Worm (Caenorhabditis elegans) whole organism, L2 larva: ENCODE results near the gene F36D3.5.

ENCODE experiments used
- C34F6.9 ChIP-seq: fragments of 150-350 bp; optimal IDR thresholded peaks from 2 replicates; lab custom pipeline; 2014; ENCODE audit warnings: missing biosample characterization, missing genetic modification characterization
- ZK546.5 ChIP-seq: sonication (generic microtip); optimal IDR thresholded peaks from 2 replicates; lab custom pipeline; 2017; ENCODE audit warnings: missing biosample characterization, missing genetic modification characterization
- alr-1 ChIP-seq: fragments of 150-350 bp; optimal IDR thresholded peaks from 2 replicates; lab custom pipeline; 2014; ENCODE audit warnings: missing biosample characterization, missing genetic modification characterization
- aly-2 ChIP-seq: fragments of 150-350 bp; optimal IDR thresholded peaks from 2 replicates; lab custom pipeline; 2014; ENCODE audit warnings: missing biosample characterization, missing genetic modification characterization
- blmp-1 ChIP-seq: sonication (generic microtip); optimal IDR thresholded peaks from 2 replicates; lab custom pipeline; 2017; ENCODE audit warnings: missing genetic modification characterization, mild to moderate bottlenecking, missing compliant biosample characterization, antibody characterized with exemption, moderate library complexity; ENCODE audit not compliant: insufficient read depth
- ceh-16 ChIP-seq: fragments of 150-350 bp; optimal IDR thresholded peaks from 2 replicates; lab custom pipeline; 2014; ENCODE audit warnings: missing biosample characterization, missing genetic modification characterization
- ceh-82 ChIP-seq: fragments of 150-350 bp; optimal IDR thresholded peaks from 2 replicates; lab custom pipeline; 2014; ENCODE audit warnings: missing biosample characterization, missing genetic modification characterization
- crh-2 ChIP-seq: sonication (generic microtip); optimal IDR thresholded peaks from 2 replicates; lab custom pipeline; 2017; ENCODE audit warnings: missing biosample characterization, missing genetic modification characterization
- dmd-4 ChIP-seq: sonication (generic microtip); optimal IDR thresholded peaks from 2 replicates; lab custom pipeline; 2017; ENCODE audit warnings: missing biosample characterization, missing genetic modification characterization
- egl-27 ChIP-seq: sonication (generic microtip); optimal IDR thresholded peaks from 3 replicates; lab custom pipeline; 2017; ENCODE audit warnings: missing biosample characterization, missing genetic modification reagents, missing genetic modification characterization
- fos-1 ChIP-seq: fragments of 150-350 bp; optimal IDR thresholded peaks from 2 replicates; lab custom pipeline; 2014; ENCODE audit warnings: missing biosample characterization, missing genetic modification characterization
- lin-11 ChIP-seq: fragments of 150-350 bp; sonication (generic microtip); optimal IDR thresholded peaks from 2 replicates; lab custom pipeline; 2014; ENCODE audit warnings: missing biosample characterization, missing genetic modification characterization, inconsistent platforms, mixed read lengths
- lin-13 ChIP-seq: fragments of 150-350 bp; optimal IDR thresholded peaks from 2 replicates; lab custom pipeline; 2014; ENCODE audit warnings: missing biosample characterization, missing genetic modification reagents, missing genetic modification characterization
- lin-39 ChIP-seq: fragments of 150-350 bp; optimal IDR thresholded peaks from 2 replicates; lab custom pipeline; 2014; ENCODE audit warnings: missing biosample characterization, missing genetic modification reagents, missing genetic modification characterization
- lsy-2 ChIP-seq, 2 experiments: fragments of 150-350 bp in 1 of 2; sonication (generic microtip) in 1 of 2; optimal IDR thresholded peaks; 2 replicates each; lab custom pipeline; 2014 to 2017; ENCODE audit warnings: missing biosample characterization in 2 of 2, missing genetic modification characterization in 2 of 2
- mab-5 ChIP-seq: fragments of 150-350 bp; optimal IDR thresholded peaks from 2 replicates; lab custom pipeline; 2014; ENCODE audit warnings: missing biosample characterization, missing genetic modification characterization
- mbf-1 ChIP-seq: sonication (generic microtip); optimal IDR thresholded peaks from 2 replicates; lab custom pipeline; 2017; ENCODE audit warnings: missing biosample characterization, missing genetic modification characterization
- mdl-1 ChIP-seq, 2 experiments: fragments of 150-350 bp in 1 of 2; sonication (generic microtip) in 1 of 2; optimal IDR thresholded peaks; 2 replicates each; lab custom pipeline; 2017; ENCODE audit warnings: missing biosample characterization in 2 of 2, missing genetic modification characterization in 2 of 2
- nhr-10 ChIP-seq: sonication (generic microtip); optimal IDR thresholded peaks from 2 replicates; lab custom pipeline; 2017; ENCODE audit warnings: missing biosample characterization, missing genetic modification characterization
- nhr-11 ChIP-seq: fragments of 150-350 bp; optimal IDR thresholded peaks from 2 replicates; lab custom pipeline; 2014; ENCODE audit warnings: missing biosample characterization, missing genetic modification characterization
- nhr-12 ChIP-seq: fragments of 150-350 bp; optimal IDR thresholded peaks from 2 replicates; lab custom pipeline; 2014; ENCODE audit warnings: missing biosample characterization, missing genetic modification characterization
- nhr-23 ChIP-seq: fragments of 150-350 bp; optimal IDR thresholded peaks from 2 replicates; lab custom pipeline; 2014; ENCODE audit warnings: missing biosample characterization, missing genetic modification reagents, missing genetic modification characterization
- nhr-237 ChIP-seq: fragments of 150-350 bp; optimal IDR thresholded peaks from 2 replicates; lab custom pipeline; 2014; ENCODE audit warnings: missing biosample characterization, missing genetic modification characterization
- nhr-77 ChIP-seq: fragments of 150-350 bp; optimal IDR thresholded peaks from 2 replicates; lab custom pipeline; 2014; ENCODE audit warnings: missing biosample characterization, missing genetic modification characterization
- skn-1 ChIP-seq: sonication (generic microtip); optimal IDR thresholded peaks from 2 replicates; lab custom pipeline; 2017; ENCODE audit warnings: missing biosample characterization, missing genetic modification characterization
- sma-3 ChIP-seq: sonication (generic microtip); optimal IDR thresholded peaks from 2 replicates; lab custom pipeline; 2016; ENCODE audit warnings: missing genetic modification reagents, missing genetic modification characterization, missing compliant biosample characterization
- sma-9 ChIP-seq, 2 experiments: fragments of 150-350 bp in 1 of 2; sonication (generic microtip) in 1 of 2; optimal IDR thresholded peaks; 2 replicates each; lab custom pipeline; 2014 to 2016; ENCODE audit warnings: missing genetic modification characterization in 2 of 2, mild to moderate bottlenecking in 1 of 2, missing biosample characterization in 1 of 2, missing compliant biosample characterization in 1 of 2, missing genetic modification reagents in 1 of 2, moderate library complexity in 1 of 2
- snpc-4 ChIP-seq: fragments of 150-350 bp; optimal IDR thresholded peaks from 2 replicates; lab custom pipeline; 2014; ENCODE audit warnings: missing biosample characterization, missing genetic modification characterization
- unc-39 ChIP-seq: fragments of 150-350 bp; optimal IDR thresholded peaks from 2 replicates; lab custom pipeline; 2014; ENCODE audit warnings: missing biosample characterization, missing genetic modification characterization
- unc-62 ChIP-seq: fragments of 150-350 bp; optimal IDR thresholded peaks from 2 replicates; lab custom pipeline; 2014; ENCODE audit warnings: missing biosample characterization, missing genetic modification reagents, missing genetic modification characterization
- zag-1 ChIP-seq: fragments of 150-350 bp; optimal IDR thresholded peaks from 2 replicates; lab custom pipeline; 2014; ENCODE audit warnings: missing biosample characterization, missing genetic modification characterization
- ztf-1 ChIP-seq: fragments of 200-800 bp; sonication (Bioruptor generic); conservative IDR thresholded peaks from 2 replicates; pipeline ENCODE4 v1.3.6; 2022; ENCODE audit warnings: missing genetic modification characterization, missing compliant biosample characterization
- ztf-11 ChIP-seq: sonication (generic microtip); optimal IDR thresholded peaks from 2 replicates; lab custom pipeline; 2017; ENCODE audit warnings: missing biosample characterization, missing genetic modification characterization
- ztf-4 ChIP-seq: fragments of 150-350 bp; optimal IDR thresholded peaks from 2 replicates; lab custom pipeline; 2014; ENCODE audit warnings: missing biosample characterization, missing genetic modification characterization

The F36D3.5 gene

DNA sequence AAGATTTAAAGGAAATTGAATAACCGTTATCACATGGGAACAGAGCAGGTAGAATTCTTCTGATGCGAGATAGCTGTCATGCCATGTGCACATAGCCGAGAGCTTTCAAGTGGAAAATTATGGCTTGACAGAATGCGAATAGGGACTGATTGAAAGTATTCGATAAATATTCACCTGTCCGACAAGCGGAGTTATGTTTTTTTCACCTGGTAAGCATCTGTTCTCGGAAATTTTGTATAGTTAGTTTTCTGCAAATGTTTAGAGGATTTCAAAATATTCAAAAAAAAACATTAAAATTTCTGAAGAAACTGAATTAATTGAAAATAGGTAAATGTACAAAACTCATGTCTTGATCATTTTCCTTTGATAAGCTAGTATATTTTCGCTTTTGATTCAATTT lies 17.5 kb downstream of the F36D3.5 start, which contains the start of gene srh-136:
Gene srh-136 (minus strand): TSS at position 93 of the 400 bp plus-strand sequence.
- TF ChIP-seq skn-1 (tag; lab: Kevin White, UChicago) = no peak
- TF ChIP-seq C34F6.9 (tag; lab: Kevin White, UChicago) = no peak
- no peak for TF ChIP-seq nhr-11 (tag; lab: Kevin White, UChicago)

DNA sequence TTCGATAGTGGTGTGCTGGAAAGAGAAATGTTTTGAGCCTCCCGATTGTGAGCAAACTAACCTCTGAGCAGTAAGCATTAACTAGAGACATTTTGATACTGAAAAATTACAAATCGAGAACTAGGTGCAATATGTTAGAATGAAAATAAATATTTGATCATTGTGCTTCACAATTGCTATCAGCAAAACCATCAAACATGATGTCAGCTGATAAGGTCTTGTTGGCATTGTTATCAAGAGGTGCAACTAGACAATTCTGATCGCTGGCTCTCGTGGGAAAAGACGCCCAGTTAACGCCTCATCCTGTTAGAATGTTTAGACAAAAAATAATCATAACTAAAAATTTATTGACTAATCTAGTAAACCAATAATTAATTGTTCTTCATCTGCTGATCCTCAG lies 20.7 kb downstream of the F36D3.5 start, which contains the start of gene comt-2:
Gene comt-2 (minus strand): TSS at position 131 of the 400 bp plus-strand sequence.
- no peak for TF ChIP-seq egl-27 (tag; lab: Kevin White, UChicago)
- no peak for TF ChIP-seq nhr-11 (tag; lab: Kevin White, UChicago)
- TF ChIP-seq ztf-11 = no peak
- no peak for TF ChIP-seq lin-11
- TF ChIP-seq lin-39 = no peak
- TF ChIP-seq fos-1 (tag; lab: Kevin White, UChicago) = peak; percentile 72
- peak; percentile 60 for TF ChIP-seq sma-9 (GFP tag; optimal IDR thresholded peaks at IDR 0.05; lab: Kevin White, UChicago)
- TF ChIP-seq sma-9 (tag; optimal IDR thresholded peaks at IDR 0.05; lab: Kevin White, UChicago) = no peak

DNA sequence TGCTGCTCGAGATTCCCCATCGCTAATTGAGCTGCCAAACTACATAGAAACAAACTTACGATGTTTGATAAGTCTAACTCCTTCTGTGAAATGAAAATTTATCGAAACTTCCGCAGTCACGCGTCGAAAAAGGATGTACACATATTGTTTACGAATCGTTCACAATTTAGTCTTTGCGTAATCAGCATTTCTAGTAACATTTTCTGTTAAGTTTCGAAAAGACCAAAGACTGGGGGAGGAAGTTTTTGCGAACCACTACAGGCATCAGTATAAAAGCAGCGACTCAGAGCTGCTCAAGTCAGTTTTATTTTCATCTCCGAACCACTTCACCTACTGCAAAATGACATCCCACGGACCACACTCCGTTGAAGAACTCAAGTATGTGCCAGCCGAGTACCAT lies 26.9 kb downstream of the F36D3.5 start, which contains the start of gene sqst-4:
Gene sqst-4 (plus strand): TSS at position 301 of the 400 bp plus-strand sequence.
- TF ChIP-seq ztf-4 (tag; lab: Kevin White, UChicago) (no peak), unc-62 (GFP tag; lab: Kevin White, UChicago) (no peak), sma-3 (GFP tag; lab: Kevin White, UChicago) (no peak), ceh-16 (tag; lab: Kevin White, UChicago) (no peak), alr-1 (tag; lab: Kevin White, UChicago) (no peak), fos-1 (tag; lab: Kevin White, UChicago) (no peak), lsy-2 (tag; optimal IDR thresholded peaks at IDR 0.05; lab: Kevin White, UChicago) (no peak), nhr-12 (tag; lab: Kevin White, UChicago) (no peak), ztf-1 (no peak), lin-39 (no peak), mab-5 (tag; lab: Kevin White, UChicago) (no peak), nhr-237 (tag; lab: Kevin White, UChicago) (no peak), dmd-4 (no peak), ZK546.5 (tag; lab: Kevin White, UChicago) (no peak), lin-13 (no peak), skn-1 (tag; lab: Kevin White, UChicago) (no peak)

DNA sequence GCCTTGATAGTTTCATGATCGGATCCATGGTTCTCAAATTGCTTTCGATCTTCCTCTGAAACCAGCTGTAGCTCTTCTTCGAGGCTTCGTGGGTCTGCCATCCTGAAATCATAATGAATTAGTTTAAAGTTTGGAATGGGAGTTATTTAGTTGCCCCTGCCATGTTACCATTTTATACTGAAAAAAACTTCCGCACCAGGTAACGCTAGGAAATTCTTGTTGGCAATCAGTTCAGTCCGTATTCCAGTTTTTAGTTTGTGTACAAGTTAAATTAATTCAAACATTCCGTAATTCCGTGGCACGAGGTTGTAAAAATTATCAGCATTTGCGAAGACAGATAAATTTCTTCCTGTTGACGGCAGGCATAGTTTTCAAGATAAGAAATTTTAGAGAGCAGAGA lies 27.6 kb downstream of the F36D3.5 start, which contains the start of gene Y32B12A.5:
Gene Y32B12A.5 (minus strand): TSS at position 101 of the 400 bp plus-strand sequence.
- no peak for TF ChIP-seq mdl-1 (tag; optimal IDR thresholded peaks at IDR 0.05; lab: Kevin White, UChicago)
- no peak for TF ChIP-seq dmd-4
- TF ChIP-seq mbf-1 (tag; lab: Kevin White, UChicago) = no peak
- no peak for TF ChIP-seq nhr-10 (tag; lab: Kevin White, UChicago)
- no peak for TF ChIP-seq snpc-4
- TF ChIP-seq crh-2 (tag; lab: Kevin White, UChicago) = no peak
- no peak for TF ChIP-seq lin-11
- no peak for TF ChIP-seq blmp-1 (tag; lab: Kevin White, UChicago)
- no peak for TF ChIP-seq ZK546.5 (tag; lab: Kevin White, UChicago)
- TF ChIP-seq fos-1 (tag; lab: Kevin White, UChicago) = no peak
- TF ChIP-seq aly-2 (tag; lab: Kevin White, UChicago) = no peak

DNA sequence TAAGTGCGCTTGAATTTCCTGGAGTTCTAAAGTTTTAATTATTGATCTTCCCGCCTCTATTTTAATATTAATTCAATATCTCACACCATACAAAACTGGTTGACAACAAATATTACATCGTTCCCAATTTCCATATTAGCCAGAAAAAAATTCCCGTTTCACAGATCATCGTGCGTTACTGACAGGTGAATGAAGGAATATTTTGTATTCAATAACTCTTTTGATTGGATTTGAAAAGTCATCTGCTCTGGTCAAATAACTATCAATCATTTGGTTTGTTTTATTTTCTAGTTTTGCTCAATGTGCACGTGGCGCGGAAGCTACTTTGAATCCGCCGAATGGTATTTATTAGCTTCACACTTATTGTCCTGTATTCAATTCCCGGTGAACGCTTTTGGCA lies 31.4 kb downstream of the F36D3.5 start, which contains the start of gene srh-139:
Gene srh-139 (plus strand): TSS at position 301 of the 400 bp plus-strand sequence.
- TF ChIP-seq crh-2 (tag; lab: Kevin White, UChicago) (no peak), unc-39 (tag; lab: Kevin White, UChicago) (no peak), nhr-77 (tag; lab: Kevin White, UChicago) (no peak), dmd-4 (no peak)

DNA sequence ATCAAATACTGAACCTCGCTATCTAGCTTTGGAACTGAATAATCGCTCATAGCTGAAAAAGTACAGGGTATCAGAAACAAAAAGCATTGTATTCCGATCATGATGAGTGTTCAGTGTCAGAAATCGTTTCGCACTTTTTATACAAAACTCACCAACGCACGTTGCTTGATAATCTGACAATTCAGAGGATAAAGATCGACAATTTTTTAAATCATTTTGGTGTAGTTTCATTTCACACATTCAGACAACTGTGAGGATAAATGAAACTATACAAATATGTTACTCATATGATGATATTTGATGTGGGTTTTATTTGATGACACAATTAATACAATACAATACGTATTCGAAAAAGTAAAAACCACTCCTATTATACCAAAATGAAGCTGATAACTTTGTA lies 32.0 kb downstream of the F36D3.5 start, which contains the start of gene F57E7.2:
Gene F57E7.2 (minus strand): TSS at position 101 of the 400 bp plus-strand sequence.
- TF ChIP-seq crh-2 (tag; lab: Kevin White, UChicago) (no peak), mab-5 (tag; lab: Kevin White, UChicago) (no peak), nhr-23 (no peak), lin-39 (no peak), ceh-82 (tag; lab: Kevin White, UChicago) (no peak), dmd-4 (no peak), alr-1 (tag; lab: Kevin White, UChicago) (no peak), mbf-1 (tag; lab: Kevin White, UChicago) (no peak), zag-1 (tag; lab: Kevin White, UChicago) (no peak), ztf-4 (tag; lab: Kevin White, UChicago) (no peak)
